Fruit fly (Drosophila melanogaster) whole organism, embryonic: ENCODE results near the gene Cyp4g15.

Experiments
- B-H1 ChIP-seq: fragments of 200-800 bp; sonication (Bioruptor generic); IDR thresholded peaks from 3 replicates; pipeline ENCODE4 v1.3.6; 2022; ENCODE audit warnings: missing biosample characterization, missing genetic modification characterization
- Bdp1 ChIP-seq: fragments of 200-800 bp; sonication (Bioruptor generic); optimal IDR thresholded peaks from 3 replicates; lab custom pipeline; 2016; ENCODE audit warnings: missing biosample characterization, missing genetic modification characterization
- CG10543 ChIP-seq: fragments of 200-800 bp; sonication (Bioruptor generic); optimal IDR thresholded peaks from 3 replicates; lab custom pipeline; 2017; ENCODE audit warnings: missing biosample characterization, mild to moderate bottlenecking, missing genetic modification characterization, moderate library complexity
- CG1233 ChIP-seq: fragments of 200-800 bp; sonication (Bioruptor generic); optimal IDR thresholded peaks from 4 replicates; lab custom pipeline; 2018; ENCODE audit warnings: missing biosample characterization, mild to moderate bottlenecking, missing genetic modification characterization
- CG12769 ChIP-seq: fragments of 200-800 bp; sonication (Bioruptor generic); optimal IDR thresholded peaks from 2 replicates; lab custom pipeline; 2019; ENCODE audit warnings: missing biosample characterization, mild to moderate bottlenecking, missing genetic modification characterization, moderate library complexity
- CG13296 ChIP-seq: fragments of 200-800 bp; sonication (Bioruptor generic); optimal IDR thresholded peaks from 3 replicates; lab custom pipeline; 2018; ENCODE audit warnings: missing biosample characterization, mild to moderate bottlenecking, missing genetic modification characterization
- CG14014 ChIP-seq: fragments of 200-800 bp; sonication (Bioruptor generic); IDR thresholded peaks from 2 replicates; pipeline ENCODE4 v1.3.6; 2022; ENCODE audit warnings: missing biosample characterization, missing genetic modification characterization
- CG15011 ChIP-seq: fragments of 200-800 bp; sonication (Bioruptor generic); optimal IDR thresholded peaks from 3 replicates; lab custom pipeline; 2018; ENCODE audit warnings: missing biosample characterization, mild to moderate bottlenecking, missing genetic modification characterization
- CG15479 ChIP-seq: fragments of 200-800 bp; sonication (Bioruptor generic); optimal IDR thresholded peaks from 3 replicates; lab custom pipeline; 2019; ENCODE audit warnings: missing biosample characterization, mild to moderate bottlenecking, missing genetic modification characterization, moderate library complexity
- CG17186 ChIP-seq: fragments of 200-800 bp; sonication (Bioruptor generic); optimal IDR thresholded peaks from 3 replicates; lab custom pipeline; 2017; ENCODE audit warnings: missing biosample characterization, missing genetic modification reagents, missing genetic modification characterization
- CG18476 ChIP-seq: fragments of 200-800 bp; sonication (Bioruptor generic); optimal IDR thresholded peaks from 2 replicates; lab custom pipeline; 2016; ENCODE audit warnings: missing biosample characterization, mild to moderate bottlenecking, missing genetic modification characterization
- CG18619 ChIP-seq: fragments of 200-800 bp; sonication (Bioruptor generic); optimal IDR thresholded peaks from 3 replicates; lab custom pipeline; 2017; ENCODE audit warnings: missing biosample characterization, mild to moderate bottlenecking, missing genetic modification characterization
- CG2129 ChIP-seq: fragments of 200-800 bp; sonication (Bioruptor generic); IDR thresholded peaks from 2 replicates; pipeline ENCODE4 v1.3.6; 2022; ENCODE audit warnings: missing biosample characterization, missing genetic modification characterization; ENCODE audit not compliant: partially characterized antibody
- CG31388 ChIP-seq: fragments of 200-800 bp; sonication (Bioruptor generic); optimal IDR thresholded peaks from 2 replicates; lab custom pipeline; 2016; ENCODE audit warnings: missing biosample characterization, missing genetic modification characterization
- CG4328 ChIP-seq: fragments of 200-800 bp; sonication (Bioruptor generic); optimal IDR thresholded peaks from 3 replicates; lab custom pipeline; 2017; ENCODE audit warnings: missing biosample characterization, missing genetic modification reagents, missing genetic modification characterization
- CG4424 ChIP-seq: fragments of 200-800 bp; sonication (Bioruptor generic); optimal IDR thresholded peaks from 3 replicates; lab custom pipeline; 2016; ENCODE audit warnings: missing biosample characterization, missing genetic modification characterization
- CG5953 ChIP-seq: fragments of 200-800 bp; sonication (Bioruptor generic); IDR thresholded peaks from 2 replicates; pipeline ENCODE4 v1.3.6; 2022; ENCODE audit warnings: missing biosample characterization, missing genetic modification characterization
- CG7357 ChIP-seq: fragments of 200-800 bp; sonication (Bioruptor generic); IDR thresholded peaks from 3 replicates; pipeline ENCODE4 v1.3.6; 2022; ENCODE audit warnings: missing biosample characterization, missing genetic modification characterization
- CG7786 ChIP-seq: fragments of 200-800 bp; sonication (Bioruptor generic); optimal IDR thresholded peaks from 2 replicates; lab custom pipeline; 2016; ENCODE audit warnings: missing biosample characterization, missing genetic modification characterization
- CG7928 ChIP-seq: fragments of 200-800 bp; sonication (Bioruptor generic); optimal IDR thresholded peaks from 2 replicates; lab custom pipeline; 2017; ENCODE audit warnings: missing biosample characterization, mild to moderate bottlenecking, missing genetic modification characterization
- CoRest ChIP-seq: fragments of 200-800 bp; sonication (Bioruptor generic); optimal IDR thresholded peaks from 3 replicates; lab custom pipeline; 2018; ENCODE audit warnings: missing biosample characterization, mild to moderate bottlenecking, missing genetic modification characterization, moderate library complexity
- Dip2 ChIP-seq: fragments of 200-800 bp; sonication (Bioruptor generic); IDR thresholded peaks from 2 replicates; pipeline ENCODE4 v1.3.6; 2022; ENCODE audit warnings: missing biosample characterization, missing genetic modification characterization
- Dll ChIP-seq: fragments of 200-800 bp; sonication (Bioruptor generic); IDR thresholded peaks from 4 replicates; pipeline ENCODE4 v1.3.6; 2022; ENCODE audit warnings: missing biosample characterization, missing genetic modification characterization; ENCODE audit not compliant: partially characterized antibody
- Dref ChIP-seq: fragments of 200-800 bp; sonication (Bioruptor generic); IDR thresholded peaks from 2 replicates; pipeline ENCODE4 v1.3.6; 2022; ENCODE audit warnings: missing biosample characterization, missing genetic modification characterization
- Fer3 ChIP-seq: fragments of 200-800 bp; sonication (Bioruptor generic); optimal IDR thresholded peaks from 2 replicates; lab custom pipeline; 2018; ENCODE audit warnings: missing biosample characterization, mild to moderate bottlenecking, missing genetic modification characterization, moderate library complexity
- HmgD ChIP-seq: fragments of 200-800 bp; sonication (Bioruptor generic); optimal IDR thresholded peaks from 3 replicates; lab custom pipeline; 2016; ENCODE audit warnings: missing biosample characterization, missing genetic modification characterization
- Hmr ChIP-seq: fragments of 200-800 bp; sonication (Bioruptor generic); optimal IDR thresholded peaks from 3 replicates; lab custom pipeline; 2017; ENCODE audit warnings: mild to moderate bottlenecking, missing biosample characterization, missing genetic modification reagents, missing genetic modification characterization
- Hr39 ChIP-seq: fragments of >200 bp; optimal IDR thresholded peaks from 2 replicates; lab custom pipeline; 2017
- Hsf ChIP-seq: fragments of 200-800 bp; sonication (Bioruptor generic); optimal IDR thresholded peaks from 3 replicates; lab custom pipeline; 2016; ENCODE audit warnings: missing biosample characterization, missing genetic modification characterization
- Jarid2 ChIP-seq: fragments of 200-800 bp; sonication (Bioruptor generic); optimal IDR thresholded peaks from 3 replicates; lab custom pipeline; 2017; ENCODE audit warnings: mild to moderate bottlenecking, missing biosample characterization, missing genetic modification reagents, missing genetic modification characterization
- Mes4 ChIP-seq: fragments of 200-800 bp; sonication (Bioruptor generic); optimal IDR thresholded peaks from 2 replicates; lab custom pipeline; 2016; ENCODE audit warnings: missing biosample characterization, missing genetic modification characterization
- NfI ChIP-seq: fragments of 200-800 bp; sonication (Bioruptor generic); optimal IDR thresholded peaks from 3 replicates; lab custom pipeline; 2018; ENCODE audit warnings: missing biosample characterization, mild to moderate bottlenecking, missing genetic modification characterization, moderate library complexity
- Opbp ChIP-seq: fragments of 200-800 bp; sonication (Bioruptor generic); IDR thresholded peaks from 3 replicates; pipeline ENCODE4 v1.3.6; 2022; ENCODE audit warnings: missing biosample characterization, missing genetic modification characterization; ENCODE audit not compliant: partially characterized antibody
- Poxn ChIP-seq: fragments of 200-800 bp; sonication (Bioruptor generic); IDR thresholded peaks from 2 replicates; pipeline ENCODE4 v1.3.6; 2022; ENCODE audit warnings: missing biosample characterization, missing genetic modification characterization
- Rx ChIP-seq: fragments of 200-800 bp; sonication (Bioruptor generic); IDR thresholded peaks from 2 replicates; pipeline ENCODE4 v1.3.6; 2022; ENCODE audit warnings: missing biosample characterization, missing genetic modification characterization
- Sox100B ChIP-seq: fragments of 200-800 bp; sonication (Bioruptor generic); optimal IDR thresholded peaks from 3 replicates; lab custom pipeline; 2018; ENCODE audit warnings: missing biosample characterization, mild to moderate bottlenecking, missing genetic modification characterization
- Sry-β ChIP-seq: fragments of 200-800 bp; sonication (Bioruptor generic); optimal IDR thresholded peaks from 2 replicates; lab custom pipeline; 2018; ENCODE audit warnings: missing biosample characterization, mild to moderate bottlenecking, missing genetic modification characterization, moderate library complexity
- Ssrp ChIP-seq: fragments of 200-800 bp; sonication (Bioruptor generic); optimal IDR thresholded peaks from 2 replicates; lab custom pipeline; 2018; ENCODE audit warnings: missing biosample characterization, mild to moderate bottlenecking, missing genetic modification characterization, moderate library complexity
- Usf ChIP-seq: fragments of 200-800 bp; sonication (Bioruptor generic); optimal IDR thresholded peaks from 2 replicates; lab custom pipeline; 2017; ENCODE audit warnings: missing genotype, missing biosample characterization, missing genetic modification characterization
- bbx ChIP-seq: fragments of 200-800 bp; sonication (Bioruptor generic); IDR thresholded peaks from 2 replicates; pipeline ENCODE4 v1.3.6; 2022; ENCODE audit warnings: missing biosample characterization, missing genetic modification characterization; ENCODE audit not compliant: partially characterized antibody
- crc ChIP-seq: fragments of 200-800 bp; sonication (Bioruptor generic); optimal IDR thresholded peaks from 2 replicates; lab custom pipeline; 2016; ENCODE audit warnings: missing biosample characterization, missing genetic modification characterization
- disco-r ChIP-seq: fragments of 200-800 bp; sonication (Bioruptor generic); optimal IDR thresholded peaks from 2 replicates; lab custom pipeline; 2016; ENCODE audit warnings: missing biosample characterization, missing genetic modification characterization
- fd3F ChIP-seq: fragments of 200-800 bp; sonication (Bioruptor generic); optimal IDR thresholded peaks from 2 replicates; lab custom pipeline; 2018; ENCODE audit warnings: missing biosample characterization, mild to moderate bottlenecking, missing genetic modification characterization, moderate library complexity
- hth ChIP-seq: fragments of >200 bp; optimal IDR thresholded peaks from 2 replicates; lab custom pipeline; 2017; ENCODE audit warnings: inconsistent platforms
- jigr1 ChIP-seq: fragments of 200-800 bp; sonication (Bioruptor generic); IDR thresholded peaks from 3 replicates; pipeline ENCODE4 v1.3.6; 2022; ENCODE audit warnings: missing biosample characterization, missing genetic modification characterization
- jumu ChIP-seq: fragments of 200-800 bp; sonication (Bioruptor generic); optimal IDR thresholded peaks from 3 replicates; lab custom pipeline; 2016; ENCODE audit warnings: missing biosample characterization, missing genetic modification characterization
- lov ChIP-seq, 2 experiments: fragments of 200-800 bp in 1 of 2; fragments of >200 bp in 1 of 2; sonication (Bioruptor generic) in 1 of 2; IDR thresholded peaks in 1 of 2; optimal IDR thresholded peaks in 1 of 2; 2 replicates in 1 of 2; 3 replicates in 1 of 2; pipeline versions ENCODE4 v1.3.6 to Lab custom; 2017 to 2022; ENCODE audit warnings: missing biosample characterization in 1 of 2, missing genetic modification characterization in 1 of 2
- pfk ChIP-seq: fragments of 200-800 bp; sonication (Bioruptor generic); optimal IDR thresholded peaks from 2 replicates; lab custom pipeline; 2018; ENCODE audit warnings: missing biosample characterization, mild to moderate bottlenecking, missing genetic modification characterization, moderate library complexity
- pho ChIP-seq: fragments of 200-800 bp; sonication (Bioruptor generic); optimal IDR thresholded peaks from 2 replicates; lab custom pipeline; 2016; ENCODE audit warnings: missing biosample characterization, missing genetic modification characterization
- prd ChIP-seq, 3 experiments: fragments of >200 bp in 2 of 3; fragments of 200-800 bp in 1 of 3; sonication (Bioruptor generic) in 1 of 3; optimal IDR thresholded peaks in 2 of 3; IDR thresholded peaks in 1 of 3; 2 replicates in 2 of 3; 3 replicates in 1 of 3; pipeline versions ENCODE4 v1.3.6 to Lab custom; 2017 to 2022; ENCODE audit warnings: missing biosample characterization in 1 of 3, missing genetic modification characterization in 1 of 3
- unpg ChIP-seq: fragments of 200-800 bp; sonication (Bioruptor generic); optimal IDR thresholded peaks from 3 replicates; lab custom pipeline; 2018; ENCODE audit warnings: missing biosample characterization, mild to moderate bottlenecking, missing genetic modification characterization, moderate library complexity

Cyp4g15 gene

DNA sequence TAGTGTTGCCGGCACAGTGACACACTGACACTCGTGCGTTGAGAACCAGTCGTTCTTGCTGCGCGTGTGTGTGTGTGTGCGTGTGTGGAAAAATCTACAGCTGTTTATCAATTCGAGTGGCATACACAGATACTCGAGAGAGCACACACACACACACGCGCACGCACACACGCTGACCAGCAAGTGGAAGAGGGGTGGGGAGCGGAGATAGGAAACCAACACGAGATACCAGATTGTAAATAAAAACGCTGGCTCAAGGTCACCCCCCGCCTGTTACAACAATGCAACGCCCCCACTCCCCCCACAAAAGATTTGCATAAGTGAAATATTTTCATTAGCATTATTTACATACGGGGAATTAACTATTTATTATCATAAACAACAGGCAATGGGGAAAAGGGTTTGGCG lies 49.6 kb upstream of the Cyp4g15 start (continued):
- TF ChIP-seq bbx (GFP tag; lab: Robert Waterston, UW) (no peak), pho (GFP tag; lab: Kevin White, UChicago) (no peak), Hsf (GFP tag; lab: Kevin White, UChicago) (no peak), crc (GFP tag; lab: Kevin White, UChicago) (no peak), CG5953 (no peak), Rx (GFP tag; lab: Robert Waterston, UW) (no peak), Bdp1 (GFP tag; lab: Kevin White, UChicago) (no peak), Dll (no peak), CG7928 (no peak), CG13296 (GFP tag; lab: Kevin White, UChicago) (peak; percentile 61), Usf (no peak), disco-r (GFP tag; lab: Kevin White, UChicago) (no peak), NfI (GFP tag; lab: Kevin White, UChicago) (no peak), CG18476 (GFP tag; lab: Kevin White, UChicago) (no peak), Sox100B (GFP tag; lab: Kevin White, UChicago) (peak; percentile 47), CG12769 (peak; percentile 57), Opbp (GFP tag; lab: Robert Waterston, UW) (no peak), B-H1 (GFP tag; lab: Robert Waterston, UW) (no peak), jigr1 (no peak), Hmr (GFP tag; lab: Kevin White, UChicago) (peak; percentile 58), CG14014 (GFP tag; lab: Robert Waterston, UW) (no peak; the same call in 1 of the 2 replicates), pfk (GFP tag; lab: Kevin White, UChicago) (no peak), CG7786 (GFP tag; lab: Kevin White, UChicago) (no peak), Ssrp (tag; lab: Kevin White, UChicago) (no peak), CG15011 (GFP tag; lab: Kevin White, UChicago) (no peak), prd (optimal IDR thresholded peaks at IDR 0.05; lab: Kevin White, UChicago) (no peak), prd (GFP tag; IDR thresholded peaks at IDR 0.05; lab: Robert Waterston, UW) (no peak), lov (optimal IDR thresholded peaks at IDR 0.05; lab: Kevin White, UChicago) (no peak), lov (GFP tag; IDR thresholded peaks at IDR 0.05; lab: Robert Waterston, UW) (no peak), CG10543 (GFP tag; lab: Kevin White, UChicago) (peak; percentile 81), CG1233 (peak; percentile 14), fd3F (GFP tag; lab: Kevin White, UChicago) (peak; percentile 25), Hr39 (lab: Kevin White, UChicago) (no peak), CG31388 (GFP tag; lab: Kevin White, UChicago) (no peak), CG18619 (peak; percentile 21), HmgD (no peak), Sry-β (GFP tag; lab: Kevin White, UChicago) (peak; percentile 4), Mes4 (GFP tag; lab: Kevin White, UChicago) (no peak), CG2129 (no peak), Dip2 (no peak), CG4424 (no peak), CG17186 (GFP tag; lab: Kevin White, UChicago) (no peak), Dref (GFP tag; lab: Robert Waterston, UW) (no peak), unpg (GFP tag; lab: Kevin White, UChicago) (peak; percentile 17), CG7357 (no peak), Jarid2 (peak; percentile 33), hth (lab: Kevin White, UChicago) (no peak), CoRest (peak; percentile 36), Fer3 (tag; lab: Kevin White, UChicago) (peak; percentile 41), CG4328 (GFP tag; lab: Kevin White, UChicago) (peak; percentile 54), CG15479 (GFP tag; lab: Kevin White, UChicago) (no peak), jumu (GFP tag; lab: Kevin White, UChicago) (no peak), Poxn (GFP tag; lab: Robert Waterston, UW) (no peak)
